Worm (Caenorhabditis elegans): ENCODE data around the gene C07G2.5.

DNA sequence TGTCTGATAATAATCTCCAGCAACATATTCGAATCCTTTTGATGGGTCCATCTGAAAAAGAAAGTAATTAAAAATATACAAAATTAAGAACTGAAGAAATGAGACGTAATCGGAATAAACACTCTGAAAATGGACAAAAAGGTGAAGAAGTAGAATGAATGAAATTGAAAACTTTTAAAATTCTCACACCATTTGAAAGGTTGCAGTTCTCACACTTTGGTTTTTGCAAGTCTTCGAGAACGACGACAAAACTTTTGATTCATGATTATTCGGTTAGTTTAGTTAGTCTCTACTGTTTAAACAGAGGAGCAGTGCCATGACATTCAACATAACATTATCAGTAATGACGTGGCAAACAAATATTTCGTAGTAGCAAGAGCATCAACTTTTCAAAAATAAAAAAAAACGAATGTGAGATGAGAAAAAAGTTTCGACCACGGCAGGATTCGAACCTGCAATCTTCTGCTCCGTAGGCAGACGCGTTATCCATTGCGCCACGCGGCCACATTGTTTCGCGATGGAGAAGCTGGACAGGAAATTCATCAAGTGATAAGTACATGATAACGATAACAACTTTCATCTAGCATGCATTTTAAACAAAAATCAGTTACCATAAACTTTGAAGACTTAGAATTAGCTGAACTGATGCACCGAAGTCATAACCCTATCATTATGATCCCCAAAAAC lies 48.8 kb downstream of the C07G2.5 start, which contains the start of gene ceh-43:
- TF ChIP-seq nhr-77 (tag; optimal IDR thresholded peaks at IDR 0.05) (no peak), snpc-4 (tag; optimal IDR thresholded peaks at IDR 0.05) (no peak)
